Fruit fly (Drosophila melanogaster) whole organism, prepupa: Measurements from ENCODE around the gene CG14420.

Experiments
- CG1621 ChIP-seq: fragments of 200-800 bp; sonication (Bioruptor generic); optimal IDR thresholded peaks from 3 replicates; lab custom pipeline; 2018; ENCODE audit warnings: missing biosample characterization, mild to moderate bottlenecking, missing genetic modification characterization
- Gug ChIP-seq: fragments of 200-800 bp; sonication (Bioruptor generic); IDR thresholded peaks from 2 replicates; pipeline ENCODE4 v1.3.6; 2022; ENCODE audit warnings: missing biosample characterization, missing genetic modification characterization
- eg ChIP-seq: fragments of 200-800 bp; sonication (Bioruptor generic); IDR thresholded peaks from 3 replicates; pipeline ENCODE4 v1.3.6; 2022; ENCODE audit warnings: missing biosample characterization, missing genetic modification characterization
- fkh ChIP-seq: fragments of 200-800 bp; sonication (Bioruptor generic); optimal IDR thresholded peaks from 3 replicates; lab custom pipeline; 2017; ENCODE audit warnings: missing biosample characterization, mild to moderate bottlenecking, missing genetic modification characterization, moderate library complexity
- salr ChIP-seq, 2 experiments: fragments of 200-800 bp; sonication (Bioruptor generic); optimal IDR thresholded peaks; 3 replicates each; lab custom pipeline; 2016 to 2018; ENCODE audit warnings: missing biosample characterization in 2 of 2, missing genetic modification characterization in 2 of 2, mild to moderate bottlenecking in 1 of 2

dm6 chrX:2963790-2964335 is 25.2 kb downstream of the CG14420 start:
- no peak for TF ChIP-seq eg (GFP tag; lab: Robert Waterston, UW)
- TF ChIP-seq salr (GFP tag; optimal IDR thresholded peaks at IDR 0.05; lab: Kevin White, UChicago) = no peak
- no peak for TF ChIP-seq fkh
- TF ChIP-seq Gug (GFP tag; lab: Robert Waterston, UW) = no peak
- no peak for TF ChIP-seq CG1621 (tag; lab: Kevin White, UChicago)
